Fruit fly (Drosophila melanogaster) whole organism, wandering third instar larva: ENCODE results near the gene yellow-g.

Experiments used
- CG32264 ChIP-seq: fragments of 200-800 bp; sonication (Bioruptor generic); optimal IDR thresholded peaks from 2 replicates; lab custom pipeline; 2016; ENCODE audit warnings: missing biosample characterization, missing genetic modification characterization
- CG9705 ChIP-seq: fragments of 200-800 bp; sonication (Bioruptor generic); optimal IDR thresholded peaks from 2 replicates; lab custom pipeline; 2018; ENCODE audit warnings: missing biosample characterization, mild to moderate bottlenecking, missing genetic modification characterization
- CrebA ChIP-seq: fragments of 200-800 bp; sonication (Bioruptor generic); optimal IDR thresholded peaks from 2 replicates; lab custom pipeline; 2016; ENCODE audit warnings: missing biosample characterization, mild to moderate bottlenecking, missing genetic modification characterization, borderline replicate concordance
- Dfd ChIP-seq: fragments of >200 bp; optimal IDR thresholded peaks from 2 replicates; lab custom pipeline; 2017; ENCODE audit warnings: missing biosample characterization, missing genetic modification characterization
- Dif ChIP-seq: fragments of 200-275, 200-300 bp; sonication (Bioruptor generic); optimal IDR thresholded peaks from 2 replicates; lab custom pipeline; 2018; ENCODE audit warnings: missing biosample characterization, missing genetic modification characterization; ENCODE audit not compliant: partially characterized antibody
- HLH106 ChIP-seq: fragments of 200-800 bp; optimal IDR thresholded peaks from 3 replicates; lab custom pipeline; 2019; ENCODE audit warnings: missing biosample characterization, mild to moderate bottlenecking, missing genetic modification characterization, moderate library complexity
- Hnf4 ChIP-seq: fragments of 200-800 bp; sonication (Bioruptor generic); optimal IDR thresholded peaks from 2 replicates; lab custom pipeline; 2016; ENCODE audit warnings: missing biosample characterization, mild to moderate bottlenecking, missing genetic modification characterization
- Hr78 ChIP-seq: fragments of >200 bp; optimal IDR thresholded peaks from 2 replicates; lab custom pipeline; 2017; ENCODE audit warnings: missing biosample characterization, missing genetic modification characterization
- Hr83 ChIP-seq: fragments of 200-300 bp; sonication (Bioruptor generic); optimal IDR thresholded peaks from 2 replicates; lab custom pipeline; 2016; ENCODE audit warnings: missing biosample characterization, mild to moderate bottlenecking, missing genetic modification characterization, moderate library complexity; ENCODE audit not compliant: poor library complexity, severe bottlenecking
- Jra ChIP-seq: sonication (Bioruptor generic); optimal IDR thresholded peaks from 2 replicates; lab custom pipeline; 2016; ENCODE audit warnings: missing biosample characterization, missing genetic modification characterization
- Myc ChIP-seq: fragments of >200 bp; optimal IDR thresholded peaks from 2 replicates; lab custom pipeline; 2017
- N ChIP-seq: fragments of >200 bp; optimal IDR thresholded peaks from 2 replicates; lab custom pipeline; 2018; ENCODE audit warnings: missing biosample characterization, missing external identifiers, missing genetic modification characterization
- OdsH ChIP-seq: fragments of 200-800 bp; sonication (Bioruptor generic); optimal IDR thresholded peaks from 2 replicates; lab custom pipeline; 2016; ENCODE audit warnings: missing biosample characterization, mild to moderate bottlenecking, missing genetic modification characterization
- Rel ChIP-seq, 2 experiments: fragments of 200-800 bp; sonication (Bioruptor generic) in 1 of 2; optimal IDR thresholded peaks; 2 replicates in 1 of 2; 3 replicates in 1 of 2; lab custom pipeline; 2016 to 2019; ENCODE audit warnings: mild to moderate bottlenecking in 2 of 2, missing biosample characterization in 2 of 2, missing genetic modification characterization in 2 of 2, moderate library complexity in 1 of 2
- Sp1 ChIP-seq: fragments of 200-800 bp; sonication (Bioruptor generic); optimal IDR thresholded peaks from 3 replicates; lab custom pipeline; 2019; ENCODE audit warnings: missing biosample characterization, mild to moderate bottlenecking, missing genetic modification characterization, moderate library complexity
- Vsx2 ChIP-seq: fragments of 200-300, 225-300 bp; sonication (Bioruptor generic); optimal IDR thresholded peaks from 2 replicates; lab custom pipeline; 2018; ENCODE audit warnings: missing biosample characterization, missing genetic modification characterization; ENCODE audit not compliant: partially characterized antibody
- brk ChIP-seq: fragments of 200-800 bp; sonication (Bioruptor generic); optimal IDR thresholded peaks from 2 replicates; lab custom pipeline; 2016; ENCODE audit warnings: missing biosample characterization, mild to moderate bottlenecking, missing genetic modification characterization
- dl ChIP-seq, 2 experiments: fragments of 175-275, 200-275 bp in 1 of 2; fragments of 200-275 bp in 1 of 2; sonication (Bioruptor generic); optimal IDR thresholded peaks; lab custom pipeline; 2018; ENCODE audit warnings: mild to moderate bottlenecking in 2 of 2, missing biosample characterization in 2 of 2, missing genetic modification characterization in 2 of 2, moderate library complexity in 2 of 2; ENCODE audit not compliant: partially characterized antibody in 2 of 2, insufficient read depth in 1 of 2
- dmrt93B ChIP-seq: fragments of 200-800 bp; sonication (Bioruptor generic); optimal IDR thresholded peaks from 2 replicates; lab custom pipeline; 2018; ENCODE audit warnings: missing biosample characterization, mild to moderate bottlenecking, missing genetic modification characterization
- dsf ChIP-seq: sonication (Bioruptor generic); optimal IDR thresholded peaks from 2 replicates; lab custom pipeline; 2016; ENCODE audit warnings: missing biosample characterization, missing genetic modification characterization, borderline replicate concordance
- ey ChIP-seq: fragments of 200-800 bp; sonication (Bioruptor generic); optimal IDR thresholded peaks from 2 replicates; lab custom pipeline; 2016; ENCODE audit warnings: missing biosample characterization, missing genetic modification characterization
- foxo ChIP-seq, 2 experiments: fragments of 200-800 bp; sonication (Bioruptor generic); optimal IDR thresholded peaks; 2 replicates in 1 of 2; 3 replicates in 1 of 2; lab custom pipeline; 2016 to 2017; ENCODE audit warnings: missing biosample characterization in 2 of 2, missing genetic modification characterization in 2 of 2
- fru ChIP-seq: fragments of 200-800 bp; sonication (Bioruptor generic); optimal IDR thresholded peaks from 3 replicates; lab custom pipeline; 2016; ENCODE audit warnings: missing biosample characterization, mild to moderate bottlenecking, missing genetic modification characterization
- h ChIP-seq: fragments of 200-800 bp; sonication (Bioruptor generic); optimal IDR thresholded peaks from 3 replicates; lab custom pipeline; 2016; ENCODE audit warnings: missing biosample characterization, mild to moderate bottlenecking, missing genetic modification characterization
- jim ChIP-seq: fragments of 175-275, 200-325 bp; sonication (Bioruptor generic); optimal IDR thresholded peaks from 2 replicates; lab custom pipeline; 2016; ENCODE audit warnings: missing biosample characterization, mild to moderate bottlenecking, missing genetic modification characterization
- lola ChIP-seq: fragments of >200 bp; optimal IDR thresholded peaks from 2 replicates; lab custom pipeline; 2017; ENCODE audit warnings: missing biosample characterization, missing genetic modification characterization
- pan ChIP-seq: fragments of >200 bp; optimal IDR thresholded peaks from 2 replicates; lab custom pipeline; 2017
- psq ChIP-seq: fragments of 200-800 bp; sonication (Bioruptor generic); optimal IDR thresholded peaks from 3 replicates; lab custom pipeline; 2017; ENCODE audit warnings: missing biosample characterization, mild to moderate bottlenecking, missing genetic modification characterization, moderate library complexity
- rgr ChIP-seq: fragments of 200-800 bp; sonication (Bioruptor generic); optimal IDR thresholded peaks from 3 replicates; lab custom pipeline; 2016; ENCODE audit warnings: missing biosample characterization, mild to moderate bottlenecking, missing genetic modification characterization
- sage ChIP-seq: fragments of 200-800 bp; sonication (Bioruptor generic); optimal IDR thresholded peaks from 2 replicates; lab custom pipeline; 2016; ENCODE audit warnings: missing biosample characterization, mild to moderate bottlenecking, missing genetic modification characterization
- sv ChIP-seq: fragments of 200-800 bp; sonication (Bioruptor generic); optimal IDR thresholded peaks from 3 replicates; lab custom pipeline; 2016; ENCODE audit warnings: missing biosample characterization, missing genetic modification characterization
- tai ChIP-seq: sonication (Bioruptor generic); optimal IDR thresholded peaks from 2 replicates; lab custom pipeline; 2016; ENCODE audit warnings: missing biosample characterization, missing genetic modification characterization
- woc ChIP-seq: sonication (Bioruptor generic); optimal IDR thresholded peaks from 2 replicates; lab custom pipeline; 2016; ENCODE audit warnings: missing biosample characterization, mild to moderate bottlenecking, missing genetic modification characterization

Gene yellow-g

dm6 chr3L:2237543-2238233 is 34.9 kb downstream of the yellow-g start, which contains the start of gene ACXD:
ACXD (plus strand) TSS chr3L:2237608.
- TF ChIP-seq tai (GFP tag; lab: Kevin White, UChicago) (no peak), Jra (GFP tag; lab: Kevin White, UChicago) (no peak), sage (GFP tag; lab: Kevin White, UChicago) (no peak), HLH106 (tag; lab: Kevin White, UChicago) (no peak), brk (GFP tag; lab: Kevin White, UChicago) (no peak), psq (GFP tag; lab: Kevin White, UChicago) (no peak), CG32264 (GFP tag; lab: Kevin White, UChicago) (no peak), dsf (GFP tag; lab: Kevin White, UChicago) (no peak), lola (no peak), Dfd (GFP tag; lab: Kevin White, UChicago) (no peak), Sp1 (GFP tag; lab: Kevin White, UChicago) (no peak), pan (lab: Kevin White, UChicago) (no peak), foxo (GFP tag; optimal IDR thresholded peaks at IDR 0.05; lab: Kevin White, UChicago) (no peak), fru (GFP tag; lab: Kevin White, UChicago) (no peak), Hnf4 (GFP tag; lab: Kevin White, UChicago) (no peak), OdsH (GFP tag; lab: Kevin White, UChicago) (no peak), Rel (GFP tag; optimal IDR thresholded peaks at IDR 0.05; lab: Kevin White, UChicago) (no peak), Rel (tag; optimal IDR thresholded peaks at IDR 0.05; lab: Kevin White, UChicago) (peak; percentile 85), Vsx2 (GFP tag; lab: Kevin White, UChicago) (peak; percentile 35), ey (GFP tag; lab: Kevin White, UChicago) (no peak), CG9705 (GFP tag; lab: Kevin White, UChicago) (no peak), Hr83 (GFP tag; lab: Kevin White, UChicago) (peak; percentile 27), CrebA (GFP tag; lab: Kevin White, UChicago) (no peak), dmrt93B (no peak), Dif (GFP tag; lab: Kevin White, UChicago) (peak; percentile 26), jim (no peak), Myc (lab: Kevin White, UChicago) (no peak), h (peak; percentile 58), Hr78 (GFP tag; lab: Kevin White, UChicago) (no peak), dl (GFP tag; optimal IDR thresholded peaks at IDR 0.05; lab: Kevin White, UChicago; ENCODE audit: insufficient read depth in 1 of 2, partially characterized antibody in 2 of 2) (no peak), N (no peak), sv (GFP tag; lab: Kevin White, UChicago) (no peak), woc (no peak), rgr (no peak)

- TF ChIP-seq fru (GFP tag; lab: Kevin White, UChicago) = no peak
- TF ChIP-seq Hr83 (GFP tag; lab: Kevin White, UChicago) = peak; percentile 12
- peak in 1 of 2 experiments; percentile 3 for TF ChIP-seq foxo (GFP tag; optimal IDR thresholded peaks at IDR 0.05; lab: Kevin White, UChicago)
- TF ChIP-seq Myc (lab: Kevin White, UChicago) = peak; percentile 62
Measured at dm6 chr3L:2237034-2237433, 35.5 kb downstream of the yellow-g start, which contains the start of gene CG9018. CG9018 (minus strand) TSS chr3L:2237076.

- peak; percentile 25 for TF ChIP-seq Dif (GFP tag; lab: Kevin White, UChicago)
- TF ChIP-seq rgr = no peak
- TF ChIP-seq dl (GFP tag; optimal IDR thresholded peaks at IDR 0.05; lab: Kevin White, UChicago; ENCODE audit: insufficient read depth in 1 of 2, partially characterized antibody in 2 of 2) = peak in 1 of 2 experiments; percentile 29
Measured at dm6 chr3L:2229172-2229696, 43.3 kb downstream of the yellow-g start, which contains the start of gene Oseg2. Oseg2 (plus strand) TSS chr3L:2229646.
